Worm (Caenorhabditis elegans): ENCODE measurements around the gene F46C5.2.

DNA sequence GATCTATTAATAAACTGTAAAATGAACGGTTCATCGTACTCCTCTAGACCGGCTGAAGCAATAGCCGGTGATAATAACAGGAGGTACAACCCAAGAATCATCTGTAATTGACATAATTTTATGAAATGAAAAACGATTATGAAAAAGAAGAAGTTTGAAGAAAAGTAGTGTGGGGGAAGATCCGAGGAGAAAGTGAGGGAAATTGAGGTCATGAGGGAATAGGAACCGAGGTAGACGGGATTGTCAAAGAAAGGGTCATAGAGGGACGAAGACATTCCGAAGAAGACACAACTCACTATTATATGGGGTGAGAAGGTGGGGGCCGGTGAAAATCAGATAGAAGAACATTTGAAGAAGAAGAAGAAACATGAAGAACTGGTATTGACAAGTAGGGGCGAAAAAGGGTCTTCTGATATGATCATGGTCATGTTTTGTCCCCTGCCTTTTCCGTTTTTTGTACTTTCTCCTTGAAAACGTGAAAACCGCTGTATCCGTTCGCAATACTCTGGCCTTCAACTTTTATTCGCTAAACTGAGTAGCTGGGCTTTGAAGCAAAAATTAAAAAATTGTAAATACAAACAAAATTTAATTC is 23.0 kb upstream of the F46C5.2 start, which contains the start of gene oac-46:
- TF ChIP-seq nhr-41 (GFP tag; IDR thresholded peaks at IDR 0.05) (no peak), nhr-42 (GFP tag; IDR thresholded peaks at IDR 0.05) (no peak), daf-16 (GFP tag; optimal IDR thresholded peaks at IDR 0.05) (no peak), daf-16 (tag; optimal IDR thresholded peaks at IDR 0.05) (no peak), pqm-1 (tag; optimal IDR thresholded peaks at IDR 0.05) (no peak), ceh-82 (tag; optimal IDR thresholded peaks at IDR 0.05) (no peak), ztf-11 (tag; optimal IDR thresholded peaks at IDR 0.05) (no peak), zag-1 (tag; optimal IDR thresholded peaks at IDR 0.05) (no peak)
